Fruit fly (Drosophila melanogaster): ENCODE results near the gene Arl8.
A peak's percentile ranks its signal among the peaks of the same experiment; 100 is the strongest.
"Not testable (repeated sequence)": the region's sequence is repeated elsewhere in the genome, so short reads cannot be mapped to it uniquely, and the experiment has no call there.

The Arl8 gene

DNA sequence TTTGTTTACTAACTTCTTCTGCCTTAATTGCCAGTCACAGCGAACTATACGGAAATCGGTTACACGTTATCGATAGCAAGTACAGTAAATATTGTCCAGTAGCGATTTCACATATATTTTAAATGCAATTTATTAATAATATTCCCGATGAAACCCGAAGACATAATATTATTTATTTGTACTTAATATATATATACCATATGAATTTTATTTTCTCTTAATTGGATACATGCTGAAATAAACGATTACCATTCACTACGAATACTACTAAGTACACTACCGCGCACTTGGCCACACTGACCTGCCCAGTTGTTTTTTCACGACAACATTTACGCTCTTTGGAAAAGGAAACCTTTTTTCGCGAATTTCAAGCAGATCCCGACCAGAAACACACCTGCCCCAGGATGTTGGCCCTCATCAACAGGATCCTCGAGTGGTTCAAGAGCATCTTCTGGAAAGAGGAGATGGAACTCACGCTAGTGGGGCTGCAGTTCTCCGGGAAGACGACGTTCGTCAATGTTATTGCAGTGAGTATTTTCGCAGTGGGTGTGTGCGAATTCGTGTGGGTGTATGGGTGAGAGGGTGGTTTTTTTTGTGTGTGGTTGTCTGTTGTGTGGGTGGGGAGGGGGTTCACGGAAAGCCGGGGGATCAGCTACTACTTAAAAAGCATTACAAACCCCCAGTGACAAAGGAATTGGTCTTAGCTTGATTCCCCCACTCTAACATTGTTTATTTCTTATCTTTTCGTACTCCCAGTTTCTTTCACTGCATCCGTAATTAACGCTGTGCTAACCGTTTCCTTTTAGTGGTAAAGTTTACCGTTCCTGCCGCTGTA, at the start of gene Arl8, which contains the start of gene CG9667:
Gene Arl8, plus strand, starts transcription at position 290 of the 835 bp plus-strand sequence.
Gene CG9667, minus strand, starts transcription at position 42 of the 835 bp plus-strand sequence.
- TF ChIP-seq EcR (GFP tag; optimal IDR thresholded peaks at IDR 0.05) (no peak), Dll (optimal IDR thresholded peaks at IDR 0.05) (no peak), psq (optimal IDR thresholded peaks at IDR 0.05) (no peak), pan (optimal IDR thresholded peaks at IDR 0.05) (no peak), CG8478 (optimal IDR thresholded peaks at IDR 0.05) (no peak), usp (GFP tag; optimal IDR thresholded peaks at IDR 0.05) (no peak)

DNA sequence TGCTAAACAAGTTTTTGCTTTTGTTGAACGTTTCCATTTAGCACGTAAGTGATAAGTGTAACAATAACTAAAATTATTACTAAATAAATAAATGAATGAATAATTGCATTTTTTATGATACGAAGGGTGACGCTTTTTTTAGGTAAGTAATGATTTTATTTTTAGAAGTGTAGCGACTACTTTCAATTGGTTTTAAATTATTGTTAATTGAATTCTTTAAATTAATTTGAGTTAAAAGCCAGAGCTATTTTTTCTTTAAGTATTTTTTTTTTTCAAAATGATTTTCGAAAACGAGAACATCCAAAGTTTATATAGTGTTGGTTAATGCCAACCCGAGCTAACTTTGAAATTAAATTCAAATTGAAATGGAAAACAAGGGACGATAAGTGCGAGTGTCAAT, 39.5 kb upstream of the Arl8 start, which contains the start of gene CG7910:
Gene CG7910, plus strand, starts transcription at position 301 of the 400 bp plus-strand sequence.
- TF ChIP-seq CG8478 (optimal IDR thresholded peaks at IDR 0.05) (no peak), Dll (optimal IDR thresholded peaks at IDR 0.05) (no peak), usp (GFP tag; optimal IDR thresholded peaks at IDR 0.05) (no peak), psq (optimal IDR thresholded peaks at IDR 0.05) (no peak), pan (optimal IDR thresholded peaks at IDR 0.05) (no peak), EcR (GFP tag; optimal IDR thresholded peaks at IDR 0.05) (no peak)

dm6 chr3R:8093824-8094223, 32.6 kb upstream of the Arl8 start, which contains the start of gene CG7900:
CG7900 (plus strand) TSS chr3R:8094124.
- TF ChIP-seq pan (optimal IDR thresholded peaks at IDR 0.05); EcR (GFP tag; optimal IDR thresholded peaks at IDR 0.05); CG8478 (optimal IDR thresholded peaks at IDR 0.05): not testable (repeated sequence)

DNA sequence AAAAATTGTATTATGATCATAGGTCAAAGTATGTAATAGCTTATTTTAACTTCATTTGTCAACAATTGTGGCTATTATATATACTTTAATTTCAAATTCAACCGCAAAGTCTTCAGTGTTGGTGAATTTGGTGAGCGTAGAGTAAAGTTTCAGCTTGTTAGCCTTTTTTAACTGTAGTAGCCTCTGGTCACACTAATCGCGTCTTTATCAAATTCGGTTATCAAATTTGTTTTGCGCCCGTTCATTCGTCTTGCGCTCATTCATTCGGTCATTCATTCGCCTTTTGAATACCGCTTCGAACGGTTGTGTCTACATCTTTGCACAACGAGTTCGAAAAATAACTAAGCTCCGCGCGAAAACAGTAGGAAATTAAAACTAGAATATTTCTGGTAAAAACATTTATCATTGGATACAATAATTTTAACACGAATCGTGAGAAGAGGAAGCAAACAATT, 21.3 kb upstream of the Arl8 start, which contains the start of gene puc:
Gene puc, plus strand, starts transcription at position 245 of the 455 bp plus-strand sequence.
- TF ChIP-seq Dll (optimal IDR thresholded peaks at IDR 0.05) = no peak
- no peak for TF ChIP-seq pan (optimal IDR thresholded peaks at IDR 0.05)
- no peak for TF ChIP-seq usp (GFP tag; optimal IDR thresholded peaks at IDR 0.05)
- no peak for TF ChIP-seq psq (optimal IDR thresholded peaks at IDR 0.05)
- no peak for TF ChIP-seq CG8478 (optimal IDR thresholded peaks at IDR 0.05)

dm6 chr3R:8105839-8106718, 20.3 kb upstream of the Arl8 start:
- peak; percentile 61 for TF ChIP-seq CG8478 (optimal IDR thresholded peaks at IDR 0.05)
- TF ChIP-seq Dll (optimal IDR thresholded peaks at IDR 0.05) = peak; percentile 12
- no peak for TF ChIP-seq psq (optimal IDR thresholded peaks at IDR 0.05)
- no peak for TF ChIP-seq usp (GFP tag; optimal IDR thresholded peaks at IDR 0.05)
- no peak for TF ChIP-seq pan (optimal IDR thresholded peaks at IDR 0.05)
- peak in 1 of 2 experiments; percentile 27 for TF ChIP-seq EcR (GFP tag; optimal IDR thresholded peaks at IDR 0.05)

dm6 chr3R:8106909-8107841, 19.2 kb upstream of the Arl8 start:
- no peak for TF ChIP-seq Dll (optimal IDR thresholded peaks at IDR 0.05)
- no peak for TF ChIP-seq EcR (GFP tag; optimal IDR thresholded peaks at IDR 0.05)
- TF ChIP-seq CG8478 (optimal IDR thresholded peaks at IDR 0.05) = no peak
- no peak for TF ChIP-seq usp (GFP tag; optimal IDR thresholded peaks at IDR 0.05)
- no peak for TF ChIP-seq pan (optimal IDR thresholded peaks at IDR 0.05)
- no peak for TF ChIP-seq psq (optimal IDR thresholded peaks at IDR 0.05)

dm6 chr3R:8108770-8109169, 17.6 kb upstream of the Arl8 start:
- TF ChIP-seq usp (GFP tag; optimal IDR thresholded peaks at IDR 0.05) = no peak
- TF ChIP-seq pan (optimal IDR thresholded peaks at IDR 0.05) = no peak
- TF ChIP-seq Dll (optimal IDR thresholded peaks at IDR 0.05) = no peak
- no peak for TF ChIP-seq EcR (GFP tag; optimal IDR thresholded peaks at IDR 0.05)
- TF ChIP-seq CG8478 (optimal IDR thresholded peaks at IDR 0.05) = no peak
- TF ChIP-seq psq (optimal IDR thresholded peaks at IDR 0.05) = no peak

DNA sequence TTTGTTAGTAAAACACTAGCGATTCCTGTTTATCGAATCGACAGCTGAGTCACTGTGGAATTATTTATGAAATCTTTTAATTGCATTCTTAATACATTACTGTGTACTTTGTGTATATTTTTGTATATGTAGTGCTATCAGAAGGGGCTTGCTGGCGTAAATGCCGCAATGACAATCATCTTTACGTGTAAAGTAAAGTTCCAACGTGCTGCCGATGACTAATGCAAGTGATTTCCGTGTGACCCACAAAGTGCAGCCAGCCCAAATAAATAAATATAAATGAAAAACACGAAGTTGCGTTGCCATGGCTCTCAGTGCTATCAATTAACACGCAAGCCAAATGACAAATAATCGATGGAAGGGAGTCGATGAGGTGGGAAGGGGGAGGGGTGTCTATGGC, 16.6 kb upstream of the Arl8 start:
- TF ChIP-seq usp (GFP tag; optimal IDR thresholded peaks at IDR 0.05) = no peak
- no peak for TF ChIP-seq Dll (optimal IDR thresholded peaks at IDR 0.05)
- TF ChIP-seq EcR (GFP tag; optimal IDR thresholded peaks at IDR 0.05) = no peak
- no peak for TF ChIP-seq psq (optimal IDR thresholded peaks at IDR 0.05)
- TF ChIP-seq pan (optimal IDR thresholded peaks at IDR 0.05) = no peak
- TF ChIP-seq CG8478 (optimal IDR thresholded peaks at IDR 0.05) = no peak

DNA sequence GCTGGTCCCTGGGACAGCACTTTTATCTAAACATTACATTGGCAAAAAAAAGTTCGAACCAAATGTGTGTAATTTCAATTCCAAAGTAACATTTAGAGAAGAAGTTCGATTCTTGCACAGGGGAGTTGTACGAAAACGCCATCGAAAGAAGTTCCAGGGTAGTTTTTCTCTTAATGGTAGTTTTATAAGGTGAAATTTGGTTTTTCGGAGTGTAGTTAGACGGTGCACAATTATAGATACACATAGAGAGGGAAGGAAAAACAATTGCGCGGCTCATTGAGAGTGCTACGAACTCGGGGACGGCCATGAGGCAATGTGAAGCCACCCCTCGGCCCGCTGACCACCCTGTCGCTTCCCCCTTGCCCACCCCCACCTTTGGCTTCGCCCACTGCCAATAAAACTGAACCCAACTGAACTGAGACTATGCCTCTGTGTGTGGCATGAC, 16.2 kb upstream of the Arl8 start:
- TF ChIP-seq EcR (GFP tag; optimal IDR thresholded peaks at IDR 0.05) (peak in 1 of 2 experiments; percentile 52), Dll (optimal IDR thresholded peaks at IDR 0.05) (no peak), usp (GFP tag; optimal IDR thresholded peaks at IDR 0.05) (no peak), psq (optimal IDR thresholded peaks at IDR 0.05) (no peak)

dm6 chr3R:8110951-8111350, 15.5 kb upstream of the Arl8 start:
- TF ChIP-seq pan (optimal IDR thresholded peaks at IDR 0.05) (no peak), EcR (GFP tag; optimal IDR thresholded peaks at IDR 0.05) (no peak), psq (optimal IDR thresholded peaks at IDR 0.05) (no peak), usp (GFP tag; optimal IDR thresholded peaks at IDR 0.05) (no peak), CG8478 (optimal IDR thresholded peaks at IDR 0.05) (no peak), Dll (optimal IDR thresholded peaks at IDR 0.05) (no peak)
